Worm (Caenorhabditis elegans): ENCODE data around the gene mps-4.

ce11 chrIII:8312393-8312792 lies 40.8 kb upstream of the mps-4 start, which contains the start of gene F10E9.2:
- TF ChIP-seq ama-1 (optimal IDR thresholded peaks at IDR 0.05) (no peak), hnd-1 (tag; optimal IDR thresholded peaks at IDR 0.05) (no peak), F13C5.2 (tag; optimal IDR thresholded peaks at IDR 0.05) (no peak), flt-1 (GFP tag; IDR thresholded peaks at IDR 0.05) (no peak), B0310.2 (tag; optimal IDR thresholded peaks at IDR 0.05) (no peak), ceh-13 (GFP tag; optimal IDR thresholded peaks at IDR 0.05) (no peak), hmg-4 (GFP tag; optimal IDR thresholded peaks at IDR 0.05) (no peak), hmbx-1 (tag; optimal IDR thresholded peaks at IDR 0.05) (no peak), tbx-37 (GFP tag; conservative IDR thresholded peaks at IDR 0.05) (no peak), pes-1 (GFP tag; IDR thresholded peaks at IDR 0.05) (no peak), sea-1 (GFP tag; conservative IDR thresholded peaks at IDR 0.05) (no peak)
